Fruit fly (Drosophila melanogaster) whole organism: ENCODE data around the gene CG9106.

Experiments
- CG8478 ChIP-seq: fragments of >200 bp; optimal IDR thresholded peaks from 2 replicates; lab custom pipeline; 2018; ENCODE audit warnings: inconsistent platforms
- Dll ChIP-seq: fragments of >200 bp; optimal IDR thresholded peaks from 2 replicates; lab custom pipeline; 2017
- EcR ChIP-seq, 2 experiments: fragments of >200 bp; optimal IDR thresholded peaks; 2 replicates each; lab custom pipeline; 2017; ENCODE audit warnings: missing biosample characterization in 2 of 2, missing genetic modification characterization in 2 of 2, missing genetic modification reagents in 2 of 2
- pan ChIP-seq: fragments of >200 bp; optimal IDR thresholded peaks from 2 replicates; lab custom pipeline; 2017
- psq ChIP-seq: fragments of >200 bp; optimal IDR thresholded peaks from 2 replicates; lab custom pipeline; 2017
- usp ChIP-seq: fragments of >200 bp; optimal IDR thresholded peaks from 2 replicates; lab custom pipeline; 2017; ENCODE audit warnings: missing biosample characterization, missing genetic modification characterization, mixed read lengths

The CG9106 gene

DNA sequence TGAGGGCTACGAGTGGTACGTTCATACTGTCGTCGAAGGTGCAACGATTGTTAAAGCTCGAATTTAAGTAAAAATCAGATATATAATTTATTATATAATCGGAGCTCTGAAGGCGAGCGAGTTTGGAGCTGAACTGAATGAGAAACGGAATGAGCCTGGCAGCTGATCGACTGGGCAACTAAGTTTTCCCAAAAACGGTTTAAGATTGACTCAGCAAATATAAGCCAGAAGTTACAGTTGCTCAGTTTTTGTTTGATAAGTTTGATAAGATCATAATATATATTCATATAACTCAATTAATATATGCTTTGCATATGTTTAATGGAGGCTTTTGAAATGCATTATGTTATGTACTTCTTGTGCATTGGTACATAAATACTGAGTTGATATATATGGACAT lies 27.4 kb downstream of the CG9106 start, which contains the start of gene PPYR1:
TSS of gene PPYR1 (minus strand) at position 101 of the 400 bp plus-strand sequence.
- TF ChIP-seq CG8478 (lab: Kevin White, UChicago) (no peak), psq (no peak), EcR (GFP tag; optimal IDR thresholded peaks at IDR 0.05; lab: Kevin White, UChicago) (no peak), pan (lab: Kevin White, UChicago) (no peak), usp (no peak)

dm6 chrX:15235252-15235651 lies 37.0 kb downstream of the CG9106 start:
- TF ChIP-seq psq (no peak), CG8478 (lab: Kevin White, UChicago) (no peak), EcR (GFP tag; optimal IDR thresholded peaks at IDR 0.05; lab: Kevin White, UChicago) (no peak), usp (no peak), Dll (lab: Kevin White, UChicago) (no peak), pan (lab: Kevin White, UChicago) (no peak)

DNA sequence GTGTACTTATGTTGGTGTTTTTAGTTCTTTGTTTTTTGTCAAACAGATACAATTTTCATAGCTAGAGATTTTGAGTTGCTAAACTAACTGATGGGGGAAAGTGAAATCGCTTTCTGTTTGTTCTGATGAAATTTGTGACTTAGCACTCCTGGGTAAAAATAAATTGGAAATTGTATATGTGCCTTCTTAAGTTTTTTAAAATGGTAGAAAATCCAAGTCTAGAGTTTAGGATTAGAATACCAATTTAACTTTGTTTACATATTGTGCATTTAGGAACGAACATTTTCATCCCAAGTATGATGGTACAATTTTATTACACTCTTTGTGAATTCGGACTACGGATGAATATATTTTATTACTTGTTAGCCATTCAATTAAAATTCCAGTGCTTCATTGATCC lies 42.4 kb downstream of the CG9106 start, which contains the start of gene CG9101:
TSS of gene CG9101 (minus strand) at position 101 of the 400 bp plus-strand sequence.
- TF ChIP-seq EcR (GFP tag; optimal IDR thresholded peaks at IDR 0.05; lab: Kevin White, UChicago): no peak
- TF ChIP-seq CG8478 (lab: Kevin White, UChicago): no peak

DNA sequence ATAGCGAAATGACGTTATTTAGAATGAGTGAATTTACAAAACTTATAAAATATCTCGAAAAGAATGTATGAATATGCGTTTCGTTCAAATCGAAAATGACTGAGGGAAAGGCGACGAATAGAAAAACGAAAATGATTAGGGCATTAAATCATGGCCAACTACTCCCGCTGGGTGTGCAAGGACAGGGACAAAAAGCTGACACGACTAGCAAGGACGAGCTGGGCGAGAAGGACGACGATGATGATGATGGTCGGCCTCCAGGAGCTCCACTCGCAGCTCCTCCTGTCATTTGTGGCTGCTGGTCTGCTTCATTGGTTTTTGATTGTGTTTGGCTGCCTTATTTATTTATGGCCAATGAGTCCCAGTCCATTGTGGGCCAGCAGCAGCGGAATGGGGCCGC lies 48.7 kb downstream of the CG9106 start, which contains the start of gene CG43076:
TSS of gene CG43076 (minus strand) at position 101 of the 400 bp plus-strand sequence.
- TF ChIP-seq psq (no peak), EcR (GFP tag; optimal IDR thresholded peaks at IDR 0.05; lab: Kevin White, UChicago) (no peak), pan (lab: Kevin White, UChicago) (no peak), CG8478 (lab: Kevin White, UChicago) (no peak), Dll (lab: Kevin White, UChicago) (no peak), usp (no peak)

DNA sequence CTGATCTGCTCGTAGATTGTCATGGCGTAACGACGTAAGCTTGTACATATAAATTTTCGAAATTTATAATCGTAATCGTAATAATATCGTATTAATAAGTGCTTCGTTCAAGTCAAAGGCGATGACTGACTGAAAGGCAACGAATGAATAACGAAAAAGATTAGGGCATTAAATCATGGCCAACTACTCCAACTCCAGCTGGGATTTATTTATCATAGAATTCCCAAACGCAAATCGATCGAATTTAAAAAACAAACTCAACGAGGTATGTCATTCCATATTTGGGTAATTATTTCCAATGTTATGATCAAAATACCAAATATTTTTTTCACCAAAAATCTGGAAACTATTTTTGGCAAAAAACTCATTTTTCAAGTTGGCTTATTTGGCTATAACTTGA lies 51.1 kb downstream of the CG9106 start, which contains the start of gene CG43075:
TSS of gene CG43075 (minus strand) at position 101 of the 400 bp plus-strand sequence.
- TF ChIP-seq psq: no peak
- no peak for TF ChIP-seq pan (lab: Kevin White, UChicago)
- no peak for TF ChIP-seq usp
- no peak for TF ChIP-seq CG8478 (lab: Kevin White, UChicago)
- no peak for TF ChIP-seq Dll (lab: Kevin White, UChicago)
